Worm (Caenorhabditis elegans): ENCODE data around the gene seld-1.

The seld-1 gene

ce11 chrIV:13512112-13512569 is 6.9 kb downstream of the seld-1 start, which contains the start of gene puf-3:
Gene puf-3, minus strand, starts transcription at chrIV:13512162.
- no peak for TF ChIP-seq unc-62 (GFP tag; optimal IDR thresholded peaks at IDR 0.05)

- TF ChIP-seq unc-62 (GFP tag; optimal IDR thresholded peaks at IDR 0.05), result no peak
These were observed 7.8 kb downstream of the seld-1 start for ce11 chrIV:13513010-13513409.

- TF ChIP-seq unc-62 (GFP tag; optimal IDR thresholded peaks at IDR 0.05), result no peak
These were observed 16.5 kb downstream of the seld-1 start, which contains the start of gene dcap-2 for ce11 chrIV:13521785-13522184. Gene dcap-2, minus strand, starts transcription at chrIV:13521870.

- TF ChIP-seq unc-62 (GFP tag; optimal IDR thresholded peaks at IDR 0.05), result no peak
These were observed 20.0 kb downstream of the seld-1 start for ce11 chrIV:13525223-13525622.

- TF ChIP-seq unc-62 (GFP tag; optimal IDR thresholded peaks at IDR 0.05), result no peak
These were observed 33.7 kb downstream of the seld-1 start for ce11 chrIV:13538901-13539300.

ce11 chrIV:13540165-13540564 is 34.9 kb downstream of the seld-1 start, which contains the start of gene rsd-2:
Gene rsd-2, minus strand, starts transcription at chrIV:13540265.
- no peak for TF ChIP-seq unc-62 (GFP tag; optimal IDR thresholded peaks at IDR 0.05)

ce11 chrIV:13548188-13548587 is 42.9 kb downstream of the seld-1 start, which contains the start of gene F52G2.3:
Gene F52G2.3, minus strand, starts transcription at chrIV:13548230.
- no peak for TF ChIP-seq unc-62 (GFP tag; optimal IDR thresholded peaks at IDR 0.05)

ce11 chrIV:13549350-13549749 is 44.1 kb downstream of the seld-1 start:
- TF ChIP-seq unc-62 (GFP tag; optimal IDR thresholded peaks at IDR 0.05), result no peak

- TF ChIP-seq unc-62 (GFP tag; optimal IDR thresholded peaks at IDR 0.05), result no peak
These were observed 49.1 kb downstream of the seld-1 start for ce11 chrIV:13554350-13554749.

- TF ChIP-seq unc-62 (GFP tag; optimal IDR thresholded peaks at IDR 0.05), result no peak
These were observed 50.3 kb downstream of the seld-1 start for ce11 chrIV:13555508-13555907.

ce11 chrIV:13557393-13557792 is 52.1 kb downstream of the seld-1 start:
- TF ChIP-seq unc-62 (GFP tag; optimal IDR thresholded peaks at IDR 0.05), result no peak
